Fruit fly (Drosophila melanogaster) whole organism, embryonic: ENCODE results near the gene Smox.

Source experiments
- Abd-B ChIP-seq: fragments of 200-800 bp; sonication (Bioruptor generic); optimal IDR thresholded peaks from 2 replicates; lab custom pipeline; 2018; ENCODE audit warnings: missing biosample characterization, mild to moderate bottlenecking, missing genetic modification characterization, moderate library complexity
- Atf3 ChIP-seq: fragments of 200-800 bp; sonication (Bioruptor generic); optimal IDR thresholded peaks from 3 replicates; lab custom pipeline; 2016; ENCODE audit warnings: missing biosample characterization, missing genetic modification characterization
- B-H2 ChIP-seq: fragments of 200-800 bp; sonication (Bioruptor generic); optimal IDR thresholded peaks from 2 replicates; lab custom pipeline; 2018; ENCODE audit warnings: missing biosample characterization, mild to moderate bottlenecking, missing genetic modification characterization
- CG10431 ChIP-seq: fragments of 200-800 bp; sonication (Bioruptor generic); optimal IDR thresholded peaks from 3 replicates; lab custom pipeline; 2018; ENCODE audit warnings: missing biosample characterization, mild to moderate bottlenecking, missing genetic modification characterization
- CG12769 ChIP-seq: fragments of 200-800 bp; sonication (Bioruptor generic); optimal IDR thresholded peaks from 2 replicates; lab custom pipeline; 2019; ENCODE audit warnings: missing biosample characterization, mild to moderate bottlenecking, missing genetic modification characterization, moderate library complexity
- CG15011 ChIP-seq: fragments of 200-800 bp; sonication (Bioruptor generic); optimal IDR thresholded peaks from 3 replicates; lab custom pipeline; 2018; ENCODE audit warnings: missing biosample characterization, mild to moderate bottlenecking, missing genetic modification characterization
- CG15269 ChIP-seq: fragments of 200-800 bp; sonication (Bioruptor generic); optimal IDR thresholded peaks from 2 replicates; lab custom pipeline; 2018; ENCODE audit warnings: missing biosample characterization, mild to moderate bottlenecking, missing genetic modification characterization, moderate library complexity
- CG1647 ChIP-seq: fragments of 200-800 bp; sonication (Bioruptor generic); optimal IDR thresholded peaks from 3 replicates; lab custom pipeline; 2016; ENCODE audit warnings: missing biosample characterization, missing genetic modification characterization
- CG17328 ChIP-seq: fragments of 200-800 bp; sonication (Bioruptor generic); IDR thresholded peaks from 2 replicates; pipeline ENCODE4 v1.3.6; 2022; ENCODE audit warnings: missing biosample characterization, missing genetic modification characterization
- CG18476 ChIP-seq: fragments of 200-800 bp; sonication (Bioruptor generic); optimal IDR thresholded peaks from 2 replicates; lab custom pipeline; 2016; ENCODE audit warnings: missing biosample characterization, mild to moderate bottlenecking, missing genetic modification characterization
- CG30403 ChIP-seq: fragments of 200-800 bp; sonication (Bioruptor generic); optimal IDR thresholded peaks from 3 replicates; lab custom pipeline; 2016; ENCODE audit warnings: missing biosample characterization, missing genetic modification characterization
- CG31224 ChIP-seq: fragments of 200-800 bp; sonication (Bioruptor generic); IDR thresholded peaks from 2 replicates; pipeline ENCODE4 v1.3.6; 2022; ENCODE audit warnings: missing biosample characterization, missing genetic modification characterization
- CG33213 ChIP-seq: fragments of 200-800 bp; sonication (Bioruptor generic); optimal IDR thresholded peaks from 3 replicates; lab custom pipeline; 2016; ENCODE audit warnings: missing biosample characterization, missing genetic modification characterization
- CG43689 ChIP-seq: fragments of 200-800 bp; sonication (Bioruptor generic); IDR thresholded peaks from 2 replicates; pipeline ENCODE4 v1.3.6; 2022; ENCODE audit warnings: missing biosample characterization, missing genetic modification characterization
- CG4854 ChIP-seq: fragments of 200-800 bp; sonication (Bioruptor generic); optimal IDR thresholded peaks from 2 replicates; lab custom pipeline; 2016; ENCODE audit warnings: missing biosample characterization, missing genetic modification characterization, inconsistent platforms
- CG5180 ChIP-seq: fragments of 200-800 bp; sonication (Bioruptor generic); optimal IDR thresholded peaks from 3 replicates; lab custom pipeline; 2017; ENCODE audit warnings: missing biosample characterization, missing genetic modification characterization, mild to moderate bottlenecking, moderate library complexity, missing genetic modification reagents
- CG7987 ChIP-seq: fragments of 200-800 bp; sonication (Bioruptor generic); optimal IDR thresholded peaks from 2 replicates; lab custom pipeline; 2018; ENCODE audit warnings: missing biosample characterization, mild to moderate bottlenecking, missing genetic modification characterization, moderate library complexity
- CG8478 ChIP-seq: fragments of >200 bp; optimal IDR thresholded peaks from 2 replicates; lab custom pipeline; 2018
- CG9609 ChIP-seq: fragments of 200-800 bp; sonication (Bioruptor generic); optimal IDR thresholded peaks from 3 replicates; lab custom pipeline; 2016; ENCODE audit warnings: missing biosample characterization, missing genetic modification characterization
- CG9797 ChIP-seq: fragments of 200-800 bp; sonication (Bioruptor generic); optimal IDR thresholded peaks from 3 replicates; lab custom pipeline; 2018; ENCODE audit warnings: missing biosample characterization, mild to moderate bottlenecking, missing genetic modification characterization
- CoRest ChIP-seq: fragments of 200-800 bp; sonication (Bioruptor generic); optimal IDR thresholded peaks from 3 replicates; lab custom pipeline; 2018; ENCODE audit warnings: missing biosample characterization, mild to moderate bottlenecking, missing genetic modification characterization, moderate library complexity
- Dll ChIP-seq: fragments of 200-800 bp; sonication (Bioruptor generic); IDR thresholded peaks from 4 replicates; pipeline ENCODE4 v1.3.6; 2022; ENCODE audit warnings: missing biosample characterization, missing genetic modification characterization; ENCODE audit not compliant: partially characterized antibody
- HLH3B ChIP-seq: fragments of 200-800 bp; sonication (Bioruptor generic); IDR thresholded peaks from 2 replicates; pipeline ENCODE4 v1.3.6; 2022; ENCODE audit warnings: missing biosample characterization, missing genetic modification characterization
- HLH4C ChIP-seq: fragments of 200-800 bp; sonication (Bioruptor generic); IDR thresholded peaks from 3 replicates; pipeline ENCODE4 v1.3.6; 2022; ENCODE audit warnings: missing biosample characterization, missing genetic modification characterization; ENCODE audit not compliant: partially characterized antibody
- Hmx ChIP-seq: fragments of 200-800 bp; sonication (Bioruptor generic); optimal IDR thresholded peaks from 2 replicates; lab custom pipeline; 2016; ENCODE audit warnings: missing biosample characterization, missing genetic modification characterization
- Hr3 ChIP-seq: fragments of 200-800 bp; sonication (Bioruptor generic); optimal IDR thresholded peaks from 3 replicates; lab custom pipeline; 2016; ENCODE audit warnings: missing biosample characterization, missing genetic modification characterization
- Max ChIP-seq: fragments of 200-800 bp; sonication (Bioruptor generic); optimal IDR thresholded peaks from 2 replicates; lab custom pipeline; 2016; ENCODE audit warnings: missing biosample characterization, mild to moderate bottlenecking, missing genetic modification characterization
- Nf-YA ChIP-seq: fragments of 200-800 bp; sonication (Bioruptor generic); IDR thresholded peaks from 2 replicates; pipeline ENCODE4 v1.3.6; 2022; ENCODE audit warnings: missing biosample characterization, missing genetic modification characterization
- NfI ChIP-seq: fragments of 200-800 bp; sonication (Bioruptor generic); optimal IDR thresholded peaks from 3 replicates; lab custom pipeline; 2018; ENCODE audit warnings: missing biosample characterization, mild to moderate bottlenecking, missing genetic modification characterization, moderate library complexity
- bab2 ChIP-seq: fragments of 200-800 bp; sonication (Bioruptor generic); optimal IDR thresholded peaks from 2 replicates; lab custom pipeline; 2016; ENCODE audit warnings: missing biosample characterization, missing genetic modification characterization
- bcd ChIP-seq: fragments of 200-800 bp; sonication (Bioruptor generic); optimal IDR thresholded peaks from 2 replicates; lab custom pipeline; 2017; ENCODE audit warnings: missing biosample characterization, mild to moderate bottlenecking, missing genetic modification characterization
- bigmax ChIP-seq: fragments of 200-800 bp; sonication (Bioruptor generic); optimal IDR thresholded peaks from 2 replicates; lab custom pipeline; 2018; ENCODE audit warnings: missing biosample characterization, mild to moderate bottlenecking, missing genetic modification characterization
- dimm ChIP-seq: fragments of 200-800 bp; sonication (Bioruptor generic); IDR thresholded peaks from 2 replicates; pipeline ENCODE4 v1.3.6; 2022; ENCODE audit warnings: missing biosample characterization, missing genetic modification characterization
- esg ChIP-seq: fragments of 200-800 bp; sonication (Bioruptor generic); conservative IDR thresholded peaks from 2 replicates; pipeline ENCODE4 v1.3.6; 2022; ENCODE audit warnings: missing biosample characterization, missing genetic modification characterization
- exex ChIP-seq: fragments of 200-800 bp; sonication (Bioruptor generic); optimal IDR thresholded peaks from 4 replicates; lab custom pipeline; 2018; ENCODE audit warnings: missing biosample characterization, mild to moderate bottlenecking, missing genetic modification characterization, moderate library complexity
- fd96Cb ChIP-seq: fragments of 200-800 bp; sonication (Bioruptor generic); optimal IDR thresholded peaks from 2 replicates; lab custom pipeline; 2018; ENCODE audit warnings: missing biosample characterization, mild to moderate bottlenecking, missing genetic modification characterization, moderate library complexity
- fru ChIP-seq: fragments of >200 bp; optimal IDR thresholded peaks from 2 replicates; lab custom pipeline; 2017
- gcm2 ChIP-seq: fragments of 200-800 bp; sonication (Bioruptor generic); optimal IDR thresholded peaks from 2 replicates; lab custom pipeline; 2016; ENCODE audit warnings: missing biosample characterization, missing genetic modification characterization
- grau ChIP-seq: fragments of 200-800 bp; optimal IDR thresholded peaks from 3 replicates; lab custom pipeline; 2019; ENCODE audit warnings: missing biosample characterization, mild to moderate bottlenecking, missing genetic modification characterization, moderate library complexity
- ind ChIP-seq: fragments of 200-800 bp; sonication (Bioruptor generic); optimal IDR thresholded peaks from 3 replicates; lab custom pipeline; 2016; ENCODE audit warnings: missing biosample characterization, missing genetic modification characterization
- klu ChIP-seq: fragments of 200-800 bp; sonication (Bioruptor generic); IDR thresholded peaks from 2 replicates; pipeline ENCODE4 v1.3.6; 2022; ENCODE audit warnings: missing biosample characterization, missing genetic modification characterization
- knrl ChIP-seq: fragments of 200-800 bp; sonication (Bioruptor generic); IDR thresholded peaks from 3 replicates; pipeline ENCODE4 v1.3.6; 2022; ENCODE audit warnings: missing biosample characterization, missing genetic modification characterization; ENCODE audit not compliant: partially characterized antibody
- maf-S ChIP-seq: fragments of 200-800 bp; sonication (Bioruptor generic); optimal IDR thresholded peaks from 2 replicates; lab custom pipeline; 2016; ENCODE audit warnings: missing biosample characterization, missing genetic modification characterization
- mld ChIP-seq: fragments of 200-800 bp; sonication (Bioruptor generic); IDR thresholded peaks from 3 replicates; pipeline ENCODE4 v1.3.6; 2022; ENCODE audit warnings: missing biosample characterization, missing genetic modification characterization; ENCODE audit not compliant: partially characterized antibody
- nmo ChIP-seq: fragments of 200-800 bp; sonication (Bioruptor generic); optimal IDR thresholded peaks from 2 replicates; lab custom pipeline; 2018; ENCODE audit warnings: missing biosample characterization, mild to moderate bottlenecking, missing genetic modification characterization, moderate library complexity
- oc ChIP-seq: fragments of 200-800 bp; sonication (Bioruptor generic); optimal IDR thresholded peaks from 2 replicates; lab custom pipeline; 2018; ENCODE audit warnings: missing biosample characterization, mild to moderate bottlenecking, missing genetic modification characterization, moderate library complexity
- odd ChIP-seq: fragments of 200-800 bp; sonication (Bioruptor generic); optimal IDR thresholded peaks from 2 replicates; lab custom pipeline; 2017; ENCODE audit warnings: missing biosample characterization, mild to moderate bottlenecking, missing genetic modification characterization
- peb ChIP-seq: fragments of 200-800 bp; sonication (Bioruptor generic); IDR thresholded peaks from 2 replicates; pipeline ENCODE4 v1.3.6; 2022; ENCODE audit warnings: missing biosample characterization, missing genetic modification characterization
- sisA ChIP-seq: fragments of 200-800 bp; sonication (Bioruptor generic); IDR thresholded peaks from 2 replicates; pipeline ENCODE4 v1.3.6; 2022; ENCODE audit warnings: missing biosample characterization, missing genetic modification characterization
- twi ChIP-seq: fragments of 200-800 bp; optimal IDR thresholded peaks from 2 replicates; lab custom pipeline; 2019; ENCODE audit warnings: missing biosample characterization, mild to moderate bottlenecking, missing genetic modification characterization, moderate library complexity
- tx ChIP-seq: fragments of 200-800 bp; sonication (Bioruptor generic); optimal IDR thresholded peaks from 2 replicates; lab custom pipeline; 2016; ENCODE audit warnings: missing biosample characterization, missing genetic modification characterization

Smox gene

DNA sequence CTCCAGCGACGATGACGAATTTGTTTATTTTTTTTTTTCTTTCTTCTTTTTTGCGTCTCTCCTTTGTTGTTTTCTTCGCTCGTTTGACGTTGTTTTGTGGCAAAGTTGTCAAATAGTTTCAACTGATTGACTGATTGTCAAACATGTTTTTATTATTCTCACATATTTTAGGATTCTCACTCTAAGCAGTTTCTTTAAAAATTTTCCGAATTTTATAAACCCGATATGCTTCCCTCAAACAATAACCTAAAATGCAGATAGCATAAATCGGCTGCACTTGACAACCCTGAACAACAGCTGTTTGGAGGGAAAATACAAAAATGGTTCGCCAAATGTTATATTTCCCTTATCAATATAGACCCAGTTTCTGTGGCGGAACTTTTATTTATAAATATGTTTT, 1.5 kb upstream of the Smox start, which contains the start of gene CG17982 (continued):
- TF ChIP-seq HLH4C (GFP tag; lab: Robert Waterston, UW) (no peak), CoRest (tag; lab: Kevin White, UChicago) (peak; percentile 86), nmo (GFP tag; lab: Kevin White, UChicago) (peak; percentile 87), bcd (peak; percentile 75), knrl (GFP tag; lab: Robert Waterston, UW) (no peak), CG12769 (tag; lab: Kevin White, UChicago) (no peak), tx (GFP tag; lab: Kevin White, UChicago) (peak; percentile 84), bab2 (GFP tag; lab: Kevin White, UChicago) (peak; percentile 89), maf-S (peak; percentile 80), Max (peak; percentile 65), CG18476 (GFP tag; lab: Kevin White, UChicago) (peak; percentile 68), CG10431 (peak; percentile 74), Nf-YA (GFP tag; lab: Robert Waterston, UW) (peak; percentile 57; the same call in 1 of the 2 replicates), peb (GFP tag; lab: Robert Waterston, UW) (no peak), CG30403 (peak; percentile 86), CG4854 (peak; percentile 64), CG17328 (GFP tag; lab: Robert Waterston, UW) (peak; percentile 83), grau (tag; lab: Kevin White, UChicago) (peak; percentile 85), CG7987 (GFP tag; lab: Kevin White, UChicago) (peak; percentile 70), sisA (GFP tag; lab: Robert Waterston, UW) (peak; percentile 73), odd (GFP tag; lab: Kevin White, UChicago) (peak; percentile 73), Dll (GFP tag; lab: Robert Waterston, UW) (no peak), gcm2 (GFP tag; lab: Kevin White, UChicago) (no peak), CG33213 (GFP tag; lab: Kevin White, UChicago) (peak; percentile 87), CG9609 (peak; percentile 76), CG15269 (tag; lab: Kevin White, UChicago) (peak; percentile 89), oc (no peak), Abd-B (GFP tag; lab: Kevin White, UChicago) (peak; percentile 58), ind (peak; percentile 84), bigmax (GFP tag; lab: Kevin White, UChicago) (peak; percentile 92), esg (peak; percentile 74), fru (lab: Kevin White, UChicago) (no peak), Hmx (GFP tag; lab: Kevin White, UChicago) (peak; percentile 53), dimm (GFP tag; lab: Robert Waterston, UW) (no peak), twi (tag; lab: Kevin White, UChicago) (peak; percentile 66), CG31224 (GFP tag; lab: Robert Waterston, UW) (peak; percentile 65), Atf3 (peak; percentile 64), CG5180 (GFP tag; lab: Kevin White, UChicago) (peak; percentile 46), exex (tag; lab: Kevin White, UChicago) (no peak), NfI (GFP tag; lab: Kevin White, UChicago) (peak; percentile 88), CG43689 (peak; percentile 18; the same call in 1 of the 2 replicates), CG1647 (GFP tag; lab: Kevin White, UChicago) (peak; percentile 62), mld (no peak), B-H2 (GFP tag; lab: Kevin White, UChicago) (peak; percentile 91), fd96Cb (tag; lab: Kevin White, UChicago) (peak; percentile 81), Hr3 (peak; percentile 77), HLH3B (GFP tag; lab: Robert Waterston, UW) (peak; percentile 78), CG8478 (lab: Kevin White, UChicago) (no peak), CG9797 (GFP tag; lab: Kevin White, UChicago) (no peak), klu (GFP tag; lab: Robert Waterston, UW) (peak; percentile 71), CG15011 (GFP tag; lab: Kevin White, UChicago) (no peak)
